Worm (Caenorhabditis elegans): Measurements from ENCODE around the gene F09B12.7.

F09B12.7 gene

ce11 chrX:15126736-15127135 is 31.9 kb upstream of the F09B12.7 start:
- TF ChIP-seq nhr-12 (tag; optimal IDR thresholded peaks at IDR 0.05) (no peak), nhr-43 (tag; optimal IDR thresholded peaks at IDR 0.05; ENCODE audit: poor library complexity, severe bottlenecking) (no peak), elt-2 (tag; optimal IDR thresholded peaks at IDR 0.05) (no peak), ceh-82 (tag; optimal IDR thresholded peaks at IDR 0.05) (no peak), egl-5 (tag; optimal IDR thresholded peaks at IDR 0.05) (no peak), ztf-4 (tag; optimal IDR thresholded peaks at IDR 0.05) (no peak), mml-1 (tag; optimal IDR thresholded peaks at IDR 0.05) (no peak), daf-12 (tag; optimal IDR thresholded peaks at IDR 0.05) (no peak), lin-15B (tag; optimal IDR thresholded peaks at IDR 0.05) (no peak), nhr-25 (tag; optimal IDR thresholded peaks at IDR 0.05) (no peak), aly-2 (tag; optimal IDR thresholded peaks at IDR 0.05) (no peak), snpc-4 (tag; optimal IDR thresholded peaks at IDR 0.05) (no peak), nhr-237 (tag; optimal IDR thresholded peaks at IDR 0.05) (no peak), nhr-28 (tag; optimal IDR thresholded peaks at IDR 0.05) (no peak), mdl-1 (tag; optimal IDR thresholded peaks at IDR 0.05) (no peak), fos-1 (tag; optimal IDR thresholded peaks at IDR 0.05) (no peak), ztf-11 (tag; optimal IDR thresholded peaks at IDR 0.05) (no peak)

DNA sequence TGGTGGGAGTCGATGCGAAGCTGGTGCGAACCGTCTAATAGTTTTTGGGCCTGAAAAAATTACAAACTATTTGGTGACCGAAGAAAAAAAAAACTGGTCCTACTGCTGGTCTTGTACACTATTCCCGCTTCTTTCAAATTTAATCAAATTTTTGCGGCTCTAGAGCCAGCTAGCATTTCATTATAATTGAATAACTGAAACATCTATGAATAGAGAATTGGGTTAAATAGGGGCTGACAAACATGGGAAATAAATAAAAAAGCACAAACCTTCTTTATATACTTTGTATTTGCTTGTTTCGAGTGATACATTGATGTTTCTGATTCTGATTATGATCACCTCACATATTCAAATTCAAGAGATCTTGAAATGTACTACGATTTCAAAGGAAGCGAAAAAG is 30.3 kb upstream of the F09B12.7 start:
- TF ChIP-seq eor-1 (tag; optimal IDR thresholded peaks at IDR 0.05) (no peak), egl-27 (tag; optimal IDR thresholded peaks at IDR 0.05) (no peak), nhr-43 (tag; optimal IDR thresholded peaks at IDR 0.05; ENCODE audit: poor library complexity, severe bottlenecking) (no peak), pqm-1 (tag; optimal IDR thresholded peaks at IDR 0.05) (no peak), nhr-67 (tag; optimal IDR thresholded peaks at IDR 0.05) (no peak), skn-1 (tag; optimal IDR thresholded peaks at IDR 0.05) (no peak), lin-15B (tag; optimal IDR thresholded peaks at IDR 0.05) (no peak), jun-1 (tag; optimal IDR thresholded peaks at IDR 0.05) (no peak), elt-2 (tag; optimal IDR thresholded peaks at IDR 0.05) (no peak), nhr-77 (tag; optimal IDR thresholded peaks at IDR 0.05) (no peak), mdl-1 (tag; optimal IDR thresholded peaks at IDR 0.05) (no peak), mml-1 (tag; optimal IDR thresholded peaks at IDR 0.05) (no peak), nhr-76 (tag; optimal IDR thresholded peaks at IDR 0.05) (no peak), zag-1 (tag; optimal IDR thresholded peaks at IDR 0.05) (no peak), fkh-2 (tag; optimal IDR thresholded peaks at IDR 0.05) (no peak), elt-3 (tag; optimal IDR thresholded peaks at IDR 0.05) (no peak), nhr-11 (tag; optimal IDR thresholded peaks at IDR 0.05) (no peak)

- TF ChIP-seq nhr-12 (tag; optimal IDR thresholded peaks at IDR 0.05) (no peak), nhr-76 (tag; optimal IDR thresholded peaks at IDR 0.05) (no peak), nhr-77 (tag; optimal IDR thresholded peaks at IDR 0.05) (no peak), fkh-10 (GFP tag; optimal IDR thresholded peaks at IDR 0.05) (no peak), fos-1 (tag; optimal IDR thresholded peaks at IDR 0.05) (no peak), lin-15B (tag; optimal IDR thresholded peaks at IDR 0.05) (no peak), elt-2 (tag; optimal IDR thresholded peaks at IDR 0.05) (no peak), fkh-2 (tag; optimal IDR thresholded peaks at IDR 0.05) (no peak), ztf-4 (tag; optimal IDR thresholded peaks at IDR 0.05) (no peak), hmg-11 (tag; optimal IDR thresholded peaks at IDR 0.05) (no peak), unc-62 (GFP tag; optimal IDR thresholded peaks at IDR 0.05) (no peak), pha-4 (tag; optimal IDR thresholded peaks at IDR 0.05) (no peak), tbx-2 (tag; optimal IDR thresholded peaks at IDR 0.05) (no peak), nhr-237 (tag; optimal IDR thresholded peaks at IDR 0.05) (no peak), ceh-16 (tag; optimal IDR thresholded peaks at IDR 0.05) (no peak), elt-3 (tag; optimal IDR thresholded peaks at IDR 0.05) (no peak), elt-1 (tag; optimal IDR thresholded peaks at IDR 0.05) (no peak), mml-1 (tag; optimal IDR thresholded peaks at IDR 0.05) (no peak), mdl-1 (tag; optimal IDR thresholded peaks at IDR 0.05) (no peak)
Measured at ce11 chrX:15120545-15120944, 25.7 kb upstream of the F09B12.7 start.

DNA sequence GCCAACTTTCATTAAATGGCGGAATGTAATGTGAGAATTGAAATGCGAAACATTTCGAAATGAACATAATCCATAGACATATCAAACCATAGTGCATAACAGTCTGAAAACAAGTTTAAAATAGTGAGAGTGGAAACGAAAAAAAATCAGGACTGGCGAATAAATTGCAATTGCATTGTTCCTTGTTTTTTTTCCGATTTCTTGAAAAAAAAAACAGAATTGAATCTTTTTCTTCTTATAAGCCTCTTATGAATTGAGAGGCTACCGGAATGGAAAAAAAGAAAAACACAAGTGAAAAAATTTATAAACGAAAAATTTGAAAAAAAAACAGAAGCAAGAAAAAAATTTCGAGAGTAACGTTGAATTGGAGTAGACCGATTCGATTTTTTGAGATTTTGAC is 21.6 kb upstream of the F09B12.7 start, which contains the start of gene R07D5.2:
Gene R07D5.2 (minus strand): TSS at position 101 of the 400 bp plus-strand sequence.
- no peak for TF ChIP-seq nhr-237 (tag; optimal IDR thresholded peaks at IDR 0.05)
- TF ChIP-seq lin-39 (tag; optimal IDR thresholded peaks at IDR 0.05): no peak
- no peak for TF ChIP-seq nhr-43 (tag; optimal IDR thresholded peaks at IDR 0.05; ENCODE audit: poor library complexity, severe bottlenecking)
- TF ChIP-seq nfya-1 (tag; optimal IDR thresholded peaks at IDR 0.05; ENCODE audit: insufficient read depth): no peak
- TF ChIP-seq ceh-82 (tag; optimal IDR thresholded peaks at IDR 0.05): no peak
- no peak for TF ChIP-seq fkh-2 (tag; optimal IDR thresholded peaks at IDR 0.05)
- TF ChIP-seq nhr-12 (tag; optimal IDR thresholded peaks at IDR 0.05): no peak
- no peak for TF ChIP-seq zag-1 (tag; optimal IDR thresholded peaks at IDR 0.05)
- TF ChIP-seq nhr-25 (tag; optimal IDR thresholded peaks at IDR 0.05): no peak
- no peak for TF ChIP-seq aly-2 (tag; optimal IDR thresholded peaks at IDR 0.05)
- no peak for TF ChIP-seq nhr-76 (tag; optimal IDR thresholded peaks at IDR 0.05)

Data from whole organism, L3 larva.